Fruit fly (Drosophila melanogaster): ENCODE data around the gene CG42337.

The CG42337 gene

dm6 chr3L:21172527-21173253 is 20.5 kb downstream of the CG42337 start, which contains the start of the genes chb and AsnS (continued):
- TF ChIP-seq eve (GFP tag; optimal IDR thresholded peaks at IDR 0.05): no peak
- TF ChIP-seq Hr51 (GFP tag; optimal IDR thresholded peaks at IDR 0.05): peak; percentile 52 to 97
- TF ChIP-seq CG10147 (GFP tag; optimal IDR thresholded peaks at IDR 0.05): peak; percentile 87
- TF ChIP-seq Xrp1 (GFP tag; IDR thresholded peaks at IDR 0.05): peak; percentile 93
- peak; percentile 73 to 85 for TF ChIP-seq Pdp1 (GFP tag; optimal IDR thresholded peaks at IDR 0.05)
- no peak for TF ChIP-seq hbn (GFP tag; IDR thresholded peaks at IDR 0.05; ENCODE audit: partially characterized antibody)
- TF ChIP-seq gsb (GFP tag; IDR thresholded peaks at IDR 0.05): peak; percentile 90
- TF ChIP-seq CG16813 (GFP tag; IDR thresholded peaks at IDR 0.05; ENCODE audit: partially characterized antibody): no peak
- no peak for TF ChIP-seq dm (GFP tag; optimal IDR thresholded peaks at IDR 0.05)
- peak; percentile 96 for TF ChIP-seq CG11695 (GFP tag; IDR thresholded peaks at IDR 0.05)
- TF ChIP-seq CG7987 (GFP tag; optimal IDR thresholded peaks at IDR 0.05): peak; percentile 74
- no peak for TF ChIP-seq Elba2 (GFP tag; optimal IDR thresholded peaks at IDR 0.05)
- TF ChIP-seq CG8089 (GFP tag; optimal IDR thresholded peaks at IDR 0.05): peak; percentile 43
- TF ChIP-seq Usf (GFP tag; optimal IDR thresholded peaks at IDR 0.05): peak; percentile 58
- TF ChIP-seq CG6272 (GFP tag; IDR thresholded peaks at IDR 0.05): peak; percentile 84
- TF ChIP-seq sd (tag; optimal IDR thresholded peaks at IDR 0.05): peak; percentile 76
- peak; percentile 48 for TF ChIP-seq btn (GFP tag; optimal IDR thresholded peaks at IDR 0.05)
- no peak for TF ChIP-seq CG7963 (GFP tag; IDR thresholded peaks at IDR 0.05; ENCODE audit: partially characterized antibody)
- TF ChIP-seq hb (GFP tag; IDR thresholded peaks at IDR 0.05; ENCODE audit: partially characterized antibody): no peak
- TF ChIP-seq az2 (GFP tag; optimal IDR thresholded peaks at IDR 0.05): peak; percentile 82
- peak; percentile 90 for TF ChIP-seq sisA (GFP tag; IDR thresholded peaks at IDR 0.05)
- TF ChIP-seq CG30431 (GFP tag; optimal IDR thresholded peaks at IDR 0.05): peak; percentile 44
- no peak for TF ChIP-seq Tbp (GFP tag; optimal IDR thresholded peaks at IDR 0.05)
- TF ChIP-seq CG18476 (GFP tag; optimal IDR thresholded peaks at IDR 0.05): peak; percentile 73
- no peak; the same call in 1 of the 2 replicates for TF ChIP-seq CG16779 (GFP tag; IDR thresholded peaks at IDR 0.05)
- peak; percentile 86 for TF ChIP-seq CG12155 (GFP tag; optimal IDR thresholded peaks at IDR 0.05)
- peak; percentile 77 for TF ChIP-seq CG17612 (GFP tag; IDR thresholded peaks at IDR 0.05)
- peak; percentile 96 for TF ChIP-seq PHDP (tag; optimal IDR thresholded peaks at IDR 0.05)
- TF ChIP-seq bab2 (GFP tag; optimal IDR thresholded peaks at IDR 0.05): peak; percentile 66
- TF ChIP-seq ase (GFP tag; IDR thresholded peaks at IDR 0.05): peak; percentile 91
- no peak for TF ChIP-seq YL-1 (GFP tag; optimal IDR thresholded peaks at IDR 0.05)
- TF ChIP-seq tup (GFP tag; optimal IDR thresholded peaks at IDR 0.05): peak; percentile 32
- TF ChIP-seq CG8924 (tag; optimal IDR thresholded peaks at IDR 0.05): peak; percentile 94
- peak; percentile 87 for TF ChIP-seq otp (GFP tag; IDR thresholded peaks at IDR 0.05)
- TF ChIP-seq CG17359 (tag; optimal IDR thresholded peaks at IDR 0.05): peak; percentile 96
- peak; percentile 88 for TF ChIP-seq CG10209 (GFP tag; optimal IDR thresholded peaks at IDR 0.05)
- TF ChIP-seq unc-4 (GFP tag; IDR thresholded peaks at IDR 0.05; ENCODE audit: partially characterized antibody): no peak
- peak; percentile 41 for TF ChIP-seq CG7786 (GFP tag; optimal IDR thresholded peaks at IDR 0.05)
- no peak for TF ChIP-seq zf30C (GFP tag; optimal IDR thresholded peaks at IDR 0.05)
- peak; percentile 30 for TF ChIP-seq MESR4 (GFP tag; optimal IDR thresholded peaks at IDR 0.05)
- TF ChIP-seq CG34422 (GFP tag; IDR thresholded peaks at IDR 0.05): peak; percentile 91
- TF ChIP-seq wor (GFP tag; IDR thresholded peaks at IDR 0.05): peak; percentile 85
- no peak for TF ChIP-seq tll (GFP tag; optimal IDR thresholded peaks at IDR 0.05)
- TF ChIP-seq CG2712 (tag; optimal IDR thresholded peaks at IDR 0.05): peak; percentile 95
- no peak for TF ChIP-seq CG17186 (GFP tag; optimal IDR thresholded peaks at IDR 0.05)
- peak; percentile 15 for TF ChIP-seq CG5180 (GFP tag; optimal IDR thresholded peaks at IDR 0.05)
- TF ChIP-seq CHES-1-like (GFP tag; optimal IDR thresholded peaks at IDR 0.05): peak; percentile 67
- TF ChIP-seq CG34376 (GFP tag; optimal IDR thresholded peaks at IDR 0.05): peak; percentile 81
- peak; percentile 85 for TF ChIP-seq lilli (GFP tag; optimal IDR thresholded peaks at IDR 0.05)

All from whole organism, embryonic.